Fruit fly (Drosophila melanogaster) whole organism, embryonic: ENCODE measurements around the gene CG31233.

Experiments
- BEAF-32 ChIP-seq: fragments of 200-800 bp; sonication (Bioruptor generic); optimal IDR thresholded peaks from 3 replicates; lab custom pipeline; 2017; ENCODE audit warnings: missing biosample characterization, missing genetic modification characterization, mild to moderate bottlenecking, moderate library complexity, missing genetic modification reagents
- CG13123 ChIP-seq: fragments of 200-800 bp; sonication (Bioruptor generic); optimal IDR thresholded peaks from 2 replicates; lab custom pipeline; 2016; ENCODE audit warnings: missing biosample characterization, missing genetic modification characterization
- CG2129 ChIP-seq: fragments of 200-800 bp; sonication (Bioruptor generic); IDR thresholded peaks from 2 replicates; pipeline ENCODE4 v1.3.6; 2022; ENCODE audit warnings: missing biosample characterization, missing genetic modification characterization; ENCODE audit not compliant: partially characterized antibody
- abd-A ChIP-seq: fragments of 200-800 bp; sonication (Bioruptor generic); optimal IDR thresholded peaks from 3 replicates; lab custom pipeline; 2019; ENCODE audit warnings: missing biosample characterization, mild to moderate bottlenecking, missing genetic modification characterization, moderate library complexity
- disco-r ChIP-seq: fragments of 200-800 bp; sonication (Bioruptor generic); optimal IDR thresholded peaks from 2 replicates; lab custom pipeline; 2016; ENCODE audit warnings: missing biosample characterization, missing genetic modification characterization
- sc ChIP-seq, 3 experiments: fragments of >200 bp in 2 of 3; fragments of 200-800 bp in 1 of 3; sonication (Bioruptor generic) in 1 of 3; optimal IDR thresholded peaks; 2 replicates in 2 of 3; 3 replicates in 1 of 3; lab custom pipeline; 2017; ENCODE audit warnings: mild to moderate bottlenecking in 1 of 3, missing biosample characterization in 1 of 3, missing genetic modification characterization in 1 of 3, missing genetic modification reagents in 1 of 3
- yki ChIP-seq: fragments of >200 bp; optimal IDR thresholded peaks from 3 replicates; lab custom pipeline; 2018

- TF ChIP-seq yki: no peak
- TF ChIP-seq sc (optimal IDR thresholded peaks at IDR 0.05; lab: Kevin White, UChicago): no peak
- no peak for TF ChIP-seq sc (GFP tag; optimal IDR thresholded peaks at IDR 0.05; lab: Kevin White, UChicago)
- TF ChIP-seq abd-A (tag; lab: Kevin White, UChicago): peak; percentile 54
- TF ChIP-seq BEAF-32: no peak
- no peak for TF ChIP-seq disco-r (GFP tag; lab: Kevin White, UChicago)
- TF ChIP-seq CG13123 (GFP tag; lab: Kevin White, UChicago): no peak
- TF ChIP-seq CG2129 (GFP tag; lab: Robert Waterston, UW): no peak
These were observed 40.7 kb downstream of the CG31233 start for dm6 chr3R:21790392-21790791.
